Worm (Caenorhabditis elegans) whole organism, mixed stage, embryonic: Measurements from ENCODE around the gene F13A2.10.

ENCODE experiments used
- M03D4.4 ChIP-seq: sonication (generic microtip); optimal IDR thresholded peaks from 2 replicates; lab custom pipeline; 2017; ENCODE audit warnings: mild to moderate bottlenecking, missing genetic modification characterization, missing compliant biosample characterization
- bed-3 ChIP-seq: fragments of 200-800 bp; sonication (Bioruptor generic); optimal IDR thresholded peaks from 3 replicates; lab custom pipeline; 2018; ENCODE audit warnings: mild to moderate bottlenecking, missing genetic modification characterization, moderate library complexity, missing compliant biosample characterization
- blmp-1 ChIP-seq: fragments of 150-350 bp; optimal IDR thresholded peaks from 2 replicates; lab custom pipeline; 2014; ENCODE audit warnings: missing biosample characterization, missing genetic modification characterization
- ceh-43 ChIP-seq: fragments of 200-800 bp; sonication (Bioruptor generic); optimal IDR thresholded peaks from 2 replicates; lab custom pipeline; 2018; ENCODE audit warnings: mild to moderate bottlenecking, missing genetic modification characterization, moderate library complexity, missing compliant biosample characterization
- ces-1 ChIP-seq: fragments of 150-350 bp; optimal IDR thresholded peaks from 2 replicates; lab custom pipeline; 2014; ENCODE audit warnings: missing biosample characterization, missing genetic modification reagents, missing genetic modification characterization
- cnd-1 ChIP-seq: fragments of 200-800 bp; sonication (Bioruptor generic); optimal IDR thresholded peaks from 2 replicates; lab custom pipeline; 2018; ENCODE audit warnings: mild to moderate bottlenecking, missing genetic modification characterization, missing compliant biosample characterization
- drap-1 ChIP-seq: fragments of 200-800 bp; sonication (Bioruptor generic); optimal IDR thresholded peaks from 3 replicates; lab custom pipeline; 2018; ENCODE audit warnings: mild to moderate bottlenecking, missing genetic modification characterization, missing compliant biosample characterization
- elt-1 ChIP-seq: sonication (generic microtip); optimal IDR thresholded peaks from 2 replicates; lab custom pipeline; 2017; ENCODE audit warnings: missing genetic modification characterization, mild to moderate bottlenecking, missing compliant biosample characterization, antibody characterized with exemption, moderate library complexity, borderline replicate concordance; ENCODE audit not compliant: insufficient read depth
- flh-1 ChIP-seq: fragments of 200-800 bp; sonication (Bioruptor generic); optimal IDR thresholded peaks from 2 replicates; lab custom pipeline; 2018; ENCODE audit warnings: mild to moderate bottlenecking, missing genetic modification characterization, moderate library complexity, missing compliant biosample characterization
- hlh-1 ChIP-seq: fragments of 150-350 bp; optimal IDR thresholded peaks from 2 replicates; lab custom pipeline; 2014; ENCODE audit warnings: missing biosample characterization, missing genetic modification reagents, missing genetic modification characterization
- lin-13 ChIP-seq: fragments of 150-350 bp; optimal IDR thresholded peaks from 2 replicates; lab custom pipeline; 2014; ENCODE audit warnings: missing biosample characterization, missing genetic modification characterization
- lin-32 ChIP-seq: fragments of 200-800 bp; sonication (Bioruptor generic); optimal IDR thresholded peaks from 2 replicates; lab custom pipeline; 2018; ENCODE audit warnings: mild to moderate bottlenecking, missing genetic modification characterization, missing compliant biosample characterization
- lsy-2 ChIP-seq: fragments of 150-350 bp; optimal IDR thresholded peaks from 2 replicates; lab custom pipeline; 2014; ENCODE audit warnings: missing biosample characterization, missing genetic modification characterization
- mab-5 ChIP-seq: fragments of 150-350 bp; optimal IDR thresholded peaks from 2 replicates; lab custom pipeline; 2014; ENCODE audit warnings: missing biosample characterization, missing genetic modification characterization
- mep-1 ChIP-seq: fragments of 150-350 bp; optimal IDR thresholded peaks from 2 replicates; lab custom pipeline; 2017; ENCODE audit warnings: missing biosample characterization, missing genetic modification reagents, missing genetic modification characterization, inconsistent platforms
- nhr-12 ChIP-seq: fragments of 150-350 bp; optimal IDR thresholded peaks from 2 replicates; lab custom pipeline; 2014; ENCODE audit warnings: missing biosample characterization, missing genetic modification characterization
- nhr-237 ChIP-seq: fragments of 150-350 bp; optimal IDR thresholded peaks from 2 replicates; lab custom pipeline; 2014; ENCODE audit warnings: missing biosample characterization, missing genetic modification characterization
- nhr-28 ChIP-seq: fragments of 150-350 bp; optimal IDR thresholded peaks from 2 replicates; lab custom pipeline; 2014; ENCODE audit warnings: missing biosample characterization, missing genetic modification characterization
- nhr-76 ChIP-seq: sonication (generic microtip); optimal IDR thresholded peaks from 2 replicates; lab custom pipeline; 2017; ENCODE audit warnings: missing biosample characterization, missing genetic modification characterization
- pha-4 ChIP-seq: fragments of 150-350 bp; optimal IDR thresholded peaks from 2 replicates; lab custom pipeline; 2018; ENCODE audit warnings: missing biosample characterization, missing genetic modification reagents, missing genetic modification characterization
- sem-2 ChIP-seq: fragments of 200-800 bp; sonication (Bioruptor generic); optimal IDR thresholded peaks from 2 replicates; lab custom pipeline; 2018; ENCODE audit warnings: mild to moderate bottlenecking, missing genetic modification characterization, missing compliant biosample characterization
- sptf-1 ChIP-seq: sonication (generic microtip); optimal IDR thresholded peaks from 2 replicates; lab custom pipeline; 2017; ENCODE audit warnings: mild to moderate bottlenecking, missing genetic modification characterization, moderate library complexity, missing compliant biosample characterization
- tbx-8 ChIP-seq: fragments of 200-800 bp; sonication (Bioruptor generic); optimal IDR thresholded peaks from 2 replicates; lab custom pipeline; 2018; ENCODE audit warnings: mild to moderate bottlenecking, missing genetic modification characterization, moderate library complexity, missing compliant biosample characterization
- unc-120 ChIP-seq: sonication (generic microtip); optimal IDR thresholded peaks from 2 replicates; lab custom pipeline; 2017; ENCODE audit warnings: missing genetic modification characterization, missing compliant biosample characterization; ENCODE audit not compliant: poor library complexity, severe bottlenecking
- unc-62 ChIP-seq: fragments of 150-350 bp; optimal IDR thresholded peaks from 2 replicates; lab custom pipeline; 2014; ENCODE audit warnings: missing biosample characterization, missing genetic modification reagents, missing genetic modification characterization
- zip-8 ChIP-seq: fragments of 150-350 bp; optimal IDR thresholded peaks from 2 replicates; lab custom pipeline; 2014; ENCODE audit warnings: missing biosample characterization, missing genetic modification characterization
- ztf-11 ChIP-seq: fragments of 150-350 bp; optimal IDR thresholded peaks from 2 replicates; lab custom pipeline; 2014; ENCODE audit warnings: missing biosample characterization, missing genetic modification characterization

Gene F13A2.10

DNA sequence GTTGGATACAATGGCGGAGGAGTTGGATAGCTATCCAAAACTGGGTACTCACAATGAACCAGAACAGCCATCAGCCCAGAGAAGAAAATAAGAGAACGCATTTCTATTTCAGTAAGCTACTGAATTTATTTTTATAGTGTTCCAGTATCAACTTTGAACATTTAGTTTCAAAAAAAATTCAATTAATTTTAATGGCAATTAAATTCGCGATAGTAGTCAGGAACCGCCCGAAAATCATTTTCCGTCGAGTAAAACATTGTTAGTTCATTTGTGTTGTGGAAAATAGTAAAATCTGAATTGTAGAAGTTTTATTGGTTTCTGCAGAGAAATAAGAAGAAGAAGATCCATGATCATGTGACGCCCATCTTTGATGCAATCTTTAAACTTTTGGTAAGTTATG, 32.0 kb upstream of the F13A2.10 start, which contains the start of gene Y47D7A.6:
TSS of gene Y47D7A.6 (minus strand) at position 101 of the 400 bp plus-strand sequence.
- TF ChIP-seq hlh-1 (tag; lab: Kevin White, UChicago) (no peak), lsy-2 (tag; lab: Kevin White, UChicago) (no peak), lin-13 (no peak), tbx-8 (no peak), cnd-1 (tag; lab: Kevin White, UChicago) (no peak), zip-8 (tag; lab: Kevin White, UChicago) (no peak), mep-1 (tag; lab: Kevin White, UChicago) (no peak), sem-2 (no peak), unc-62 (GFP tag; lab: Kevin White, UChicago) (no peak), M03D4.4 (tag; lab: Kevin White, UChicago) (no peak)

DNA sequence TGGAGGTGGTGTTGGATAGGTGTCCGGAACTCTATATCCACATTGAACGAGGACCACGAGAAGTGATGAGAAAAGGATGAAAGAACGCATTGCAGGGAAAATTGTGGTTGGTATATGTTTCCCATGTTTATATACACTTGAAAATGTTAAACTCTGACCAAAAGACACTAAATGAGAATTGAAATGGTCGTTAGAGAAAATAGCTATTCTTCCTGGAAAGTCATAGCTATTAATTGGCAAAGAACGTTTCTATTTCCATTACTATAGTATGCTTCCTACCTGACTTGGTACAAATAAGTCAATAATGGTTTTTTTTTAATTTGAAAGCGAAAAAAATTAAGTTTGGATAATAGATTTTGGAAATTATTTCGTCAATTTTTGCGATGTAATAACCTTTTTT, 30.6 kb upstream of the F13A2.10 start, which contains the start of gene Y47D7A.18:
TSS of gene Y47D7A.18 (minus strand) at position 101 of the 400 bp plus-strand sequence.
- TF ChIP-seq unc-62 (GFP tag; lab: Kevin White, UChicago): no peak
- no peak for TF ChIP-seq cnd-1 (tag; lab: Kevin White, UChicago)
- no peak for TF ChIP-seq unc-120 (tag; lab: Kevin White, UChicago)
- TF ChIP-seq flh-1 (GFP tag; lab: Kevin White, UChicago): no peak

DNA sequence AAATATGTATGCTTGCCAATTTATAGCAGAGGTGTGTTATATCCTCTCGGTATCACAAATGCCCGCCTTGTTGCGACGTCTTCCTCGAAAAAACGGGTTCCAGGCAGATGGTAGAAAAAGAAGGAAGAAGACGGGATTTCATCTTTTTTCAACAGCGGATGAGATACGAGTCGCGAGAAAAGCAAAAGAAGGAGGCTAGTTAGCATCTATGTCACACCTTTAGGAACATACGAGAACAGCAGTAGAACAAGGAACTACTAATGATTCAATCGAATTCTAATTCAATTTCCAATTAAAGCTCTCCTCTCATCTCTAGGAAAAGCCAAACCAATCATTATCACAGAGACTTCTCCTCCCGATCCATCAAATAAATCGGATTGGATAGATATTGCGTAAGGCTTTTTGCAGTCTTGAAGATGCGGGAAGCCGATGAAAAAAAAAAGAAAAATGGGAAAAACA, 28.6 kb upstream of the F13A2.10 start, which contains the start of gene grl-5:
TSS of gene grl-5 (minus strand) at position 51 of the 459 bp plus-strand sequence.
- TF ChIP-seq bed-3 (no peak), zip-8 (tag; lab: Kevin White, UChicago) (peak; percentile 48)
- TF ChIP-seq, all 35 proteins: peak for 1

DNA sequence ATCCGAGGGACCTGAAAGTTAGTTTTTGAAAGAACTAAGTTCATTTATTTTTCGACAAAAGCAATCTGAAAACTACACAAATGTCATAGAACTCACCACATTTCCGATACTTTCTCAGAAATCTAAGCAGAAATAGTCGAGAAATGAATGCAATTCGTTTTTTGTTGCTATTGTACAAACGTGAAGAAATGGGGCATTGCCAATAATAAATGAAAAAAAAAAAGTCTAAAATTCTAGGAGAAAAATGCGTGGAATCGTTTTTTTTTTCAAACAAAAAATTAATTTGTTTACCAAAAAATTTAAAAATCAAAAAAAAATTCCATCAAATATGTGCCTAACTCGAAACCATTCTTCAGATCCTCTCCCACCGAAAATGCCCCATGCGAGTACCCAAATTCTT, 25.6 kb upstream of the F13A2.10 start, which contains the start of gene Y47D7A.17:
TSS of gene Y47D7A.17 (minus strand) at position 101 of the 400 bp plus-strand sequence.
- no peak for TF ChIP-seq mab-5 (tag; lab: Kevin White, UChicago)
- no peak for TF ChIP-seq unc-62 (GFP tag; lab: Kevin White, UChicago)
- TF ChIP-seq bed-3: no peak
- no peak for TF ChIP-seq ces-1 (GFP tag; lab: Kevin White, UChicago)
- TF ChIP-seq flh-1 (GFP tag; lab: Kevin White, UChicago): no peak
- no peak for TF ChIP-seq pha-4 (tag; lab: Kevin White, UChicago)
- no peak for TF ChIP-seq ceh-43 (GFP tag; lab: Kevin White, UChicago)
- no peak for TF ChIP-seq sptf-1 (tag; lab: Kevin White, UChicago)
- no peak for TF ChIP-seq ztf-11 (tag; lab: Kevin White, UChicago)
- TF ChIP-seq blmp-1 (tag; lab: Kevin White, UChicago): no peak
- TF ChIP-seq elt-1 (tag; lab: Kevin White, UChicago): no peak
- no peak for TF ChIP-seq hlh-1 (tag; lab: Kevin White, UChicago)
- TF ChIP-seq drap-1 (GFP tag; lab: Kevin White, UChicago): no peak

DNA sequence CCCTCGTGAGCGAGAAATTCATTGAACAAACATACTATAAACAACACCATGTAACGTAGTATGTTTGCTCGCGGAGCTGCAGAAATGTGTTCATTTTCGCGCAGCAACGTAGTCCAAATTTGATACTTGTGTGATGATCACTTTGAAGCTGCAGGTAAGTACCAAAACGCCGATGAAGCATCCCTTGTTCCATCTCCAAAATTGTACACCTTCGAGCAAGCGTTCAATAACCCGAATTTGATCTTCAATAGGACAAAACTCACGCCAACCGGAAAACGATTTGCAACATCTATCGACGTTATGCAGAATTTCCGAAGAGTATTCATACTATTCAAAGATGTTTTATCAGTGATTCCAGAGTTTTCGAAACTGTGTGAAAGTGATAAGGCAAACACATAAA, 24.6 kb upstream of the F13A2.10 start, which contains the start of gene Y47D7A.3:
TSS of gene Y47D7A.3 (plus strand) at position 301 of the 400 bp plus-strand sequence.
- TF ChIP-seq flh-1 (GFP tag; lab: Kevin White, UChicago) (no peak), unc-62 (GFP tag; lab: Kevin White, UChicago) (no peak), nhr-237 (tag; lab: Kevin White, UChicago) (no peak), blmp-1 (tag; lab: Kevin White, UChicago) (no peak), nhr-12 (tag; lab: Kevin White, UChicago) (no peak), sem-2 (no peak), M03D4.4 (tag; lab: Kevin White, UChicago) (no peak), lin-32 (GFP tag; lab: Kevin White, UChicago) (no peak), ces-1 (GFP tag; lab: Kevin White, UChicago) (no peak), pha-4 (tag; lab: Kevin White, UChicago) (no peak), drap-1 (GFP tag; lab: Kevin White, UChicago) (no peak), lin-13 (no peak), sptf-1 (tag; lab: Kevin White, UChicago) (no peak), mab-5 (tag; lab: Kevin White, UChicago) (no peak)

DNA sequence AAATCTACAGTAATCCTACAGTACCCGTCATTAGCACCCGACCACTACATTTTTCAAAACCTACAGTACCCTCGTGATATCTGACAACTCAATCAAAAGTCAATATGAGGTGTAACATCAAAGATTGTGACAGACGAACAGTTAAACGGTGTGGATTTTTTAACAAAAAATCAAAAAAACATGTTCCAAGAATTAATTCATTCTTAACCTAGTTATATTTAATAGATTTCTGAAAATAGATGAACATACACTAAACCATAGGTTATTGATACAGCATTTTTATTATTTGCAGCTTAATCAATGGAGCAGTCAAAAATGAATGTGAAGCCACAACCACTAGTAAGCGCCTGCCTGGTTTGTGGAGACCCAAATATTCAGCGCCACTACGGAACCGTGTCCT, 21.4 kb upstream of the F13A2.10 start, which contains the start of gene nhr-118:
TSS of gene nhr-118 (plus strand) at position 301 of the 400 bp plus-strand sequence.
- TF ChIP-seq nhr-28 (no peak), bed-3 (no peak), flh-1 (GFP tag; lab: Kevin White, UChicago) (no peak), blmp-1 (tag; lab: Kevin White, UChicago) (no peak), nhr-76 (tag; lab: Kevin White, UChicago) (no peak)
